Worm (Caenorhabditis elegans) whole organism, mixed stage, embryonic: ENCODE data around the gene idpp-14.

Experiments used
- ces-1 ChIP-seq: fragments of 150-350 bp; optimal IDR thresholded peaks from 2 replicates; lab custom pipeline; 2014; ENCODE audit warnings: missing biosample characterization, missing genetic modification reagents, missing genetic modification characterization
- lin-13 ChIP-seq: fragments of 150-350 bp; optimal IDR thresholded peaks from 2 replicates; lab custom pipeline; 2014; ENCODE audit warnings: missing biosample characterization, missing genetic modification characterization
- lsy-2 ChIP-seq: fragments of 150-350 bp; optimal IDR thresholded peaks from 2 replicates; lab custom pipeline; 2014; ENCODE audit warnings: missing biosample characterization, missing genetic modification characterization
- mab-5 ChIP-seq: fragments of 150-350 bp; optimal IDR thresholded peaks from 2 replicates; lab custom pipeline; 2014; ENCODE audit warnings: missing biosample characterization, missing genetic modification characterization
- mep-1 ChIP-seq: fragments of 150-350 bp; optimal IDR thresholded peaks from 2 replicates; lab custom pipeline; 2017; ENCODE audit warnings: missing biosample characterization, missing genetic modification reagents, missing genetic modification characterization, inconsistent platforms
- nhr-2 ChIP-seq: fragments of 150-350 bp; optimal IDR thresholded peaks from 2 replicates; lab custom pipeline; 2014; ENCODE audit warnings: missing biosample characterization, missing genetic modification characterization
- nhr-237 ChIP-seq: fragments of 150-350 bp; optimal IDR thresholded peaks from 2 replicates; lab custom pipeline; 2014; ENCODE audit warnings: missing biosample characterization, missing genetic modification characterization
- snpc-4 ChIP-seq: fragments of 150-350 bp; optimal IDR thresholded peaks from 2 replicates; lab custom pipeline; 2014; ENCODE audit warnings: missing biosample characterization, missing genetic modification characterization
- zip-8 ChIP-seq: fragments of 150-350 bp; optimal IDR thresholded peaks from 2 replicates; lab custom pipeline; 2014; ENCODE audit warnings: missing biosample characterization, missing genetic modification characterization
- ztf-11 ChIP-seq: fragments of 150-350 bp; optimal IDR thresholded peaks from 2 replicates; lab custom pipeline; 2014; ENCODE audit warnings: missing biosample characterization, missing genetic modification characterization

DNA sequence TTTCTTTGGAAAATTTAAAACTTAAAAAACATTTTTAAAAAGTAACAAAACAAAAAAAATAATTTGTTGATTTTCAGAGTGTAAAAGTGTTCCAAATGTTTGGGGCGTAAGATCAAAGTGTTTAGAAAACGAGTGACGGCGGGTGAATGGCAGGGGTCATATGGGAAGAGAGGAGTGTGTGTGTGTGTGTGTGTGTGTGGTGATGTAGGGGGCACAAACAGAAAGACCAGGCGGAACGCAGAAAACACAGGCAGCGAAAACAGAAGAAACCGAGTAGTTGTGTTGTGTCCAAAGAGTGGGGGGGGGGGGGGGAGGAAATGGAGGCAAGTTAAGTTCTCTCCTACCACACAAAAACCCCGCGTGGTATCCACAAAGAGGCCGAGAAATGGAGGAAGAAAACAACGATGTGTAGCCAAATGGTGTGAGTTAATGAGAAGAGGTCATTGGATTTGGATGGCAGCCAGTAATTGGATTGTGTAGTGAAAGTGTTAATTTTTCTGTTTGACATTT, 41.9 kb upstream of the idpp-14 start, which contains the start of gene B0395.3:
- peak; percentile 85 for TF ChIP-seq ces-1 (GFP tag; lab: Kevin White, UChicago)
- no peak for TF ChIP-seq lin-13 (tag; lab: Kevin White, UChicago)
- no peak for TF ChIP-seq nhr-2 (tag; lab: Kevin White, UChicago)
- TF ChIP-seq ztf-11 (tag; lab: Kevin White, UChicago): no peak
- no peak for TF ChIP-seq nhr-237
- TF ChIP-seq snpc-4: no peak
- no peak for TF ChIP-seq mab-5 (tag; lab: Kevin White, UChicago)
- no peak for TF ChIP-seq lsy-2 (tag; lab: Kevin White, UChicago)
- TF ChIP-seq mep-1 (tag; lab: Kevin White, UChicago): peak; percentile 12
- no peak for TF ChIP-seq zip-8
